Worm (Caenorhabditis elegans) whole organism, L4/young adult: Measurements from ENCODE around the gene cyp-25A3.

Experiments
- W03F9.2 ChIP-seq: fragments of 150-350 bp; optimal IDR thresholded peaks from 2 replicates; lab custom pipeline; 2014; ENCODE audit warnings: missing biosample characterization, missing genetic modification characterization
- dao-5 ChIP-seq: sonication (generic microtip); optimal IDR thresholded peaks from 2 replicates; lab custom pipeline; 2016; ENCODE audit warnings: missing genotype, missing genetic modification characterization, moderate library complexity, missing compliant biosample characterization
- him-1 ChIP-seq: sonication (generic microtip); optimal IDR thresholded peaks from 2 replicates; lab custom pipeline; 2016; ENCODE audit warnings: missing genotype, missing genetic modification reagents, missing genetic modification characterization, missing compliant biosample characterization

The cyp-25A3 gene

DNA sequence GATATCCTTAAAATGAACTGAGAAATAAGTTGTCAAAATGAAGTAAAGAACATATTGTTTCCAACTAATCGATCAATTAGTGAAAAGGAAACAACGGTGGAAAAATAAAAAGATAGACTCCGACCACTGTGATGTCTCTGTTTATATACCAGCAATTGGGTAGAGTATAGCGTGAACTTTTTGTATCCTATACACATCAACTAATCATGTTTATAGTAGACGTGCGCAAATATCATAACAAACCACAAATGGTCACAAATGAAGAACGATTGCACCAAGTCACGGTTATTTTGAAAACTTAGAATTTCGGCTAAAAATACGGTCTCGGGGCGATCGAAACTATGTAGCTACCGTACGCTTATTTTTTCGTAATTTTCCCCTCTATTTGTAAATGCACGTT lies at the start of gene cyp-25A3:
cyp-25A3 (minus strand) TSS at position 101 of the 400 bp plus-strand sequence.
- TF ChIP-seq dao-5 (tag; lab: Kevin White, UChicago) (no peak), him-1 (tag; lab: Kevin White, UChicago) (no peak), W03F9.2 (no peak)

ce11 chrIII:3887586-3887985 lies 48.1 kb upstream of the cyp-25A3 start:
- TF ChIP-seq dao-5 (tag; lab: Kevin White, UChicago), result no peak
- TF ChIP-seq W03F9.2, result no peak
- no peak for TF ChIP-seq him-1 (tag; lab: Kevin White, UChicago)

DNA sequence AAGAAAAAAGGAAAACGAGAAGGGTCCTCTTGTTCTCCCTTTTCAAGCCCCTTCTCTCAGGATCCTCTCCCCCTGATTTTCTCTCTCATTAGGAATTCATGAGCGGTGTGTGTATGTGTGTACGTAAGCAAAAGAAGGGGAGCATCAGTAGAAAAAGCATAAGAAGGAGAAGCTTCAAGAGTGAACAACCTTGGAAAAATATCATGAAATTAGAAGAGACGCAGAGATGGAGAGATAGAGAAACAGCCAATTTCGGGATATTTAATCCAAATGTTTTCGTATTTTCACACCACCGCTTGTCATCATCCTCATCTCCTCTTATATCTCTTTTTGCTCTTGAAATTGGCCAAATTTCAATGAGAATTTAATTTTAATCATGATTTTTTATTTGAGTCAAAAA lies 43.6 kb upstream of the cyp-25A3 start:
- no peak for TF ChIP-seq W03F9.2
- TF ChIP-seq dao-5 (tag; lab: Kevin White, UChicago), result no peak
- TF ChIP-seq him-1 (tag; lab: Kevin White, UChicago), result no peak

- TF ChIP-seq dao-5 (tag; lab: Kevin White, UChicago) (no peak), W03F9.2 (no peak), him-1 (tag; lab: Kevin White, UChicago) (no peak)
Observed at ce11 chrIII:3878986-3879756, 39.6 kb upstream of the cyp-25A3 start.

- no peak for TF ChIP-seq him-1 (tag; lab: Kevin White, UChicago)
- no peak for TF ChIP-seq W03F9.2
Observed at ce11 chrIII:3876197-3876897, 36.8 kb upstream of the cyp-25A3 start.

DNA sequence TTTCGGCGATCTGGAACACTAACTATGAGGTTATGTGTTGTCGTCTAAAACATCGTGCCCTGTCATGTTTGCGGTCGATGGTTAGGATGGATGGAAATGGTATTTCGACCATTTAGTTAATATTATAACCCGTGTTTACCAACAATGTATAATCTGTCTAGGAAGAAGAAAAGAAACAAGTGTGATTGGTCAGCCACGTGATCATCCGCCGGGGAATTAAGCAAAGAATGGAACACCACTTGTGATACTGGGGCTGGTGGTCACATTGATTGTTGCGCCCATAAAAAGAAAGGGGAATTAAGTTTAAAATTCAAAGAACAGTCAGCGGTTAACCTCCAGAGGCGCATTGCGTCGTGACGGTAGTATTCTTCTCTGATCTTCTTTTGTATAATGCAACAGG lies 36.1 kb upstream of the cyp-25A3 start:
- TF ChIP-seq dao-5 (tag; lab: Kevin White, UChicago) (no peak), him-1 (tag; lab: Kevin White, UChicago) (no peak), W03F9.2 (no peak)

DNA sequence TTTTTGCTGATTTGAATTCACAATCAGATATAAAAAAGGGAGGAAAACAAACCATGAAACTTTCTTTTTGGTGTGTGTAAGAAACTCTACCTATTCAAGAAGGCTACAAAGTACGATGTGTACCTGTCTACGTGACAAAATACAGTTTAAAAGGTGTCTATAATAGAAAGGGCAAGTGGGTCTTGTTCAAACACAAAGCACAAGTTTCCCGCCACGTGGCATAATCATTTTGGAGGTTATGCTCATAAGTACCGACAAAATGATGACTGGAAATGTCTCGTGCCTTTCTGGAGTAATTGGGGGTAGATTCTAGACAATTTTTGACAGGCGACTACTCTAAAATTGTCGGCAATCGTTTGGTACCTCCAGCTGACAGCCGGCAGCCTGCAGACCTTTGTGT lies 35.4 kb upstream of the cyp-25A3 start:
- TF ChIP-seq W03F9.2 (no peak), him-1 (tag; lab: Kevin White, UChicago) (no peak), dao-5 (tag; lab: Kevin White, UChicago) (no peak)

ce11 chrIII:3874492-3874891 lies 35.0 kb upstream of the cyp-25A3 start:
- TF ChIP-seq dao-5 (tag; lab: Kevin White, UChicago) (no peak), W03F9.2 (no peak), him-1 (tag; lab: Kevin White, UChicago) (no peak)

DNA sequence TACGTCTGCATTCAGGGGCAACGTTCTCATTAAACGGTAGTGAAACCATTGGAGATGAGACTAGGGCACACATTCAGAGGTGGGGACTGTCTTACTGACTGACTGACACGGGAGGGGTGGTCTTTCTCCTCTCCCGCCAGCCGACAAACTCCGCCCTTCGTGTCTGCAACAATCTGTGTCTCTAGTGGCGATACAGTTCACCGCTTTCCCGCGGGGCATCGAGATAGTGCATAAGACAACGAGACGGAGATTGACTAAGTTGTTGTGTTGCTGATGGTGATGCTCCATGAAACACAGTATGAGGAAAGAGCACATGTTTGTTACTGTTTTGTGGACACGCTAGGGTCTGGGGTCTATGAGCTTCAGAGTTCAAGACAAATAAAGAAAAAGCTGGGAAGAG lies 33.9 kb upstream of the cyp-25A3 start:
- TF ChIP-seq him-1 (tag; lab: Kevin White, UChicago), result no peak
- TF ChIP-seq dao-5 (tag; lab: Kevin White, UChicago), result no peak
- TF ChIP-seq W03F9.2, result no peak

DNA sequence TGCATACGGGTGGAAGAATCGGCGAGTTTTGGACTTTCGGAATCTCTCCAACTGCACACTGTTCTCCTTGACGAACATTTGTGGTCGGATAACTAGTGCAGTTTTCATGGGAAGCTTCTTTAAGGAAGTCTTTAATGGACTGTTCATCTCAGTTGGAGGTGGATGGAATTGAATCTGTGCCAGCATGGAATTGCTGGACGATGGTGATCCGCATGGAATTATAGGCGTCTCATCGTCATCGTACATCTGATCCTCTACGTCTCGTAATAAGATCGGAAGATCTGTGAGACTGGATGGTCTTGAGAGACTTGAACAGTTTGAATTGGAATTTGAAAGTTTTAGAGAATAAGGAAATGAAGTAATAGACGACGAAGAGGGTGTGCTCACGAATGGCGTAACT lies 33.4 kb upstream of the cyp-25A3 start:
- TF ChIP-seq him-1 (tag; lab: Kevin White, UChicago) (no peak), W03F9.2 (no peak)

DNA sequence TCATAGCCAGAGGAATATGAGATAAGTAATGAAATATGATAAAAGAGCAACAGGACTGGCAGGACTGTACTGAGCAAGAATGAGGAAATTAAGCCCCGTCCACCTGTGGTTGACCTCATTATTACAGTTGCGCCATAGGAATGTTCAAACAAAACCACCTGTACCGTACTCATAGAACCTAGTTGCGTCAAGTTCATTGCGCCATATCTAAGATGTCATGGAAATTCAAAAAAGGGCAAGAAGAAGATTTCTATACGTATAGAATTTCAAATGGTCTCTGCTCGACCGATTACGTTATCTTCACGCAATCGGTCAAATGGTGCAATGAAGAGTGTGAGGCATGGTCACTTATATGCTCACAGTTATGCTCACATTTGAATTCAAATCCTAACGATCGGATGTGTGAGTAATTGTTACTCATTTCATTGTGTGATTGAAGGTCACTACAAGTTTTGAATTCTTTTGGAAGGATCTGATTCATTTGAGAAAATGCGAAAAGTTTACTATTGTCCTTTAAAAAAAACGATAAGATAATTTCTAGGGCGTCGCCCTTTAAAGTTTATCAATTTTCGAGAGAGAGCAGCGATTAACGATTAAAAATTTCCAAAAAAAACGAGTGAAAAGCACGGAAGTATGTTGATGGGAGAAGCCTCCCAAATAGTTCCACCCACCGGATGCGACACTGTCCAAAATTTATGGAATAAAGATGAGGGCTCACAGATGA lies 32.4 kb upstream of the cyp-25A3 start:
- no peak for TF ChIP-seq dao-5 (tag; lab: Kevin White, UChicago)
- TF ChIP-seq W03F9.2, result no peak
- TF ChIP-seq him-1 (tag; lab: Kevin White, UChicago), result no peak

- TF ChIP-seq W03F9.2 (peak; percentile 66), dao-5 (tag; lab: Kevin White, UChicago) (peak; percentile 49), him-1 (tag; lab: Kevin White, UChicago) (no peak)
Observed at ce11 chrIII:3869292-3869781, 29.8 kb upstream of the cyp-25A3 start.

ce11 chrIII:3867937-3868929 lies 28.7 kb upstream of the cyp-25A3 start:
- TF ChIP-seq him-1 (tag; lab: Kevin White, UChicago) (no peak), W03F9.2 (no peak), dao-5 (tag; lab: Kevin White, UChicago) (no peak)
